Worm (Caenorhabditis elegans) whole organism, L4/young adult: Measurements from ENCODE around the gene fbxa-61.
A peak's percentile ranks its signal among the peaks of the same experiment; 100 is the strongest.

Experiments used
- W03F9.2 ChIP-seq: fragments of 150-350 bp; optimal IDR thresholded peaks from 2 replicates; lab custom pipeline; 2014; ENCODE audit warnings: missing biosample characterization, missing genetic modification characterization
- dao-5 ChIP-seq: sonication (generic microtip); optimal IDR thresholded peaks from 2 replicates; lab custom pipeline; 2016; ENCODE audit warnings: missing genotype, missing genetic modification characterization, moderate library complexity, missing compliant biosample characterization
- him-1 ChIP-seq: sonication (generic microtip); optimal IDR thresholded peaks from 2 replicates; lab custom pipeline; 2016; ENCODE audit warnings: missing genotype, missing genetic modification reagents, missing genetic modification characterization, missing compliant biosample characterization

fbxa-61 gene

ce11 chrIII:1238704-1239103, at the start of gene fbxa-61:
TSS of gene fbxa-61 (plus strand) at chrIII:1239048.
- TF ChIP-seq him-1 (tag; lab: Kevin White, UChicago), result no peak
- no peak for TF ChIP-seq W03F9.2 (tag; lab: Kevin White, UChicago)
- TF ChIP-seq dao-5 (tag; lab: Kevin White, UChicago), result no peak

ce11 chrIII:1193326-1193862, 45.5 kb upstream of the fbxa-61 start, which contains the start of gene Y119D3B.14:
TSS of gene Y119D3B.14 (minus strand) at chrIII:1193812.
- TF ChIP-seq W03F9.2 (tag; lab: Kevin White, UChicago) (no peak), him-1 (tag; lab: Kevin White, UChicago) (no peak), dao-5 (tag; lab: Kevin White, UChicago) (no peak)

ce11 chrIII:1196192-1196591, 42.7 kb upstream of the fbxa-61 start, which contains the start of gene dss-1:
TSS of gene dss-1 (minus strand) at chrIII:1196292.
- TF ChIP-seq him-1 (tag; lab: Kevin White, UChicago), result no peak
- no peak for TF ChIP-seq dao-5 (tag; lab: Kevin White, UChicago)
- TF ChIP-seq W03F9.2 (tag; lab: Kevin White, UChicago), result no peak

- no peak for TF ChIP-seq him-1 (tag; lab: Kevin White, UChicago)
- TF ChIP-seq W03F9.2 (tag; lab: Kevin White, UChicago), result peak; percentile 76
Measured at ce11 chrIII:1201958-1202596, 36.8 kb upstream of the fbxa-61 start, which contains the start of the genes mrpl-45 and Y119D3B.12. TSS of gene mrpl-45 (minus strand) at chrIII:1202008. TSS of gene Y119D3B.12 (plus strand) at chrIII:1202546.

- TF ChIP-seq W03F9.2 (tag; lab: Kevin White, UChicago) (no peak), dao-5 (tag; lab: Kevin White, UChicago) (no peak), him-1 (tag; lab: Kevin White, UChicago) (no peak)
Measured at ce11 chrIII:1205421-1205820, 33.4 kb upstream of the fbxa-61 start.

- TF ChIP-seq W03F9.2 (tag; lab: Kevin White, UChicago), result no peak
- no peak for TF ChIP-seq him-1 (tag; lab: Kevin White, UChicago)
- no peak for TF ChIP-seq dao-5 (tag; lab: Kevin White, UChicago)
Measured at ce11 chrIII:1206331-1206730, 32.5 kb upstream of the fbxa-61 start.

- TF ChIP-seq him-1 (tag; lab: Kevin White, UChicago), result no peak
- no peak for TF ChIP-seq dao-5 (tag; lab: Kevin White, UChicago)
- TF ChIP-seq W03F9.2 (tag; lab: Kevin White, UChicago), result no peak
Measured at ce11 chrIII:1207027-1207426, 31.8 kb upstream of the fbxa-61 start.

ce11 chrIII:1207852-1208251, 31.0 kb upstream of the fbxa-61 start, which contains the start of gene orc-3:
TSS of gene orc-3 (plus strand) at chrIII:1208133.
- TF ChIP-seq dao-5 (tag; lab: Kevin White, UChicago), result no peak

- no peak for TF ChIP-seq W03F9.2 (tag; lab: Kevin White, UChicago)
- no peak for TF ChIP-seq him-1 (tag; lab: Kevin White, UChicago)
- no peak for TF ChIP-seq dao-5 (tag; lab: Kevin White, UChicago)
Measured at ce11 chrIII:1210638-1211037, 28.2 kb upstream of the fbxa-61 start.

- no peak for TF ChIP-seq W03F9.2 (tag; lab: Kevin White, UChicago)
- no peak for TF ChIP-seq him-1 (tag; lab: Kevin White, UChicago)
- no peak for TF ChIP-seq dao-5 (tag; lab: Kevin White, UChicago)
Measured at ce11 chrIII:1214121-1214673, 24.7 kb upstream of the fbxa-61 start.

ce11 chrIII:1214680-1215079, 24.2 kb upstream of the fbxa-61 start, which contains the start of gene Y119D3B.21:
TSS of gene Y119D3B.21 (plus strand) at chrIII:1215000.
- TF ChIP-seq him-1 (tag; lab: Kevin White, UChicago) (no peak), W03F9.2 (tag; lab: Kevin White, UChicago) (no peak), dao-5 (tag; lab: Kevin White, UChicago) (no peak)

ce11 chrIII:1216096-1216495, 22.8 kb upstream of the fbxa-61 start:
- no peak for TF ChIP-seq him-1 (tag; lab: Kevin White, UChicago)
- no peak for TF ChIP-seq dao-5 (tag; lab: Kevin White, UChicago)
- TF ChIP-seq W03F9.2 (tag; lab: Kevin White, UChicago), result no peak

- TF ChIP-seq him-1 (tag; lab: Kevin White, UChicago) (no peak), dao-5 (tag; lab: Kevin White, UChicago) (no peak), W03F9.2 (tag; lab: Kevin White, UChicago) (no peak)
Measured at ce11 chrIII:1218221-1218620, 20.6 kb upstream of the fbxa-61 start.
